Worm (Caenorhabditis elegans) whole organism, L1 larva: Measurements from ENCODE around the gene swt-1.
A peak's percentile ranks its signal among the peaks of the same experiment; 100 is the strongest.

ENCODE experiments used
- C16A3.4 ChIP-seq: fragments of 150-350 bp; optimal IDR thresholded peaks from 2 replicates; lab custom pipeline; 2014; ENCODE audit warnings: missing biosample characterization, missing genetic modification characterization
- F16B12.6 ChIP-seq: fragments of 150-350 bp; optimal IDR thresholded peaks from 2 replicates; lab custom pipeline; 2014; ENCODE audit warnings: missing biosample characterization, missing genetic modification characterization
- Y116A8C.19 ChIP-seq: sonication (generic microtip); optimal IDR thresholded peaks from 2 replicates; lab custom pipeline; 2016; ENCODE audit warnings: missing compliant biosample characterization, missing genetic modification characterization, borderline replicate concordance
- blmp-1 ChIP-seq: fragments of 150-350 bp; optimal IDR thresholded peaks from 2 replicates; lab custom pipeline; 2014; ENCODE audit warnings: missing biosample characterization, missing genetic modification characterization
- ceh-63 ChIP-seq: fragments of 200-800 bp; sonication (Bioruptor generic); optimal IDR thresholded peaks from 2 replicates; lab custom pipeline; 2018; ENCODE audit warnings: mild to moderate bottlenecking, missing genetic modification characterization, missing compliant biosample characterization
- ceh-8 ChIP-seq: fragments of 200-800 bp; sonication (Bioruptor generic); optimal IDR thresholded peaks from 2 replicates; lab custom pipeline; 2018; ENCODE audit warnings: mild to moderate bottlenecking, missing genetic modification characterization, moderate library complexity, missing compliant biosample characterization
- ceh-82 ChIP-seq, 3 experiments: fragments of 150-350 bp in 1 of 3; sonication (generic microtip) in 2 of 3; optimal IDR thresholded peaks; 2 replicates each; lab custom pipeline; 2014 to 2017; ENCODE audit warnings: missing biosample characterization in 3 of 3, missing genetic modification characterization in 3 of 3
- ces-1 ChIP-seq: fragments of 150-350 bp; optimal IDR thresholded peaks from 2 replicates; lab custom pipeline; 2014; ENCODE audit warnings: missing biosample characterization, missing genetic modification reagents, missing genetic modification characterization
- dsc-1 ChIP-seq: sonication (generic microtip); optimal IDR thresholded peaks from 2 replicates; lab custom pipeline; 2016; ENCODE audit warnings: mild to moderate bottlenecking, missing genetic modification characterization, missing compliant biosample characterization
- efl-1 ChIP-seq, 4 experiments: fragments of 150-350 bp; optimal IDR thresholded peaks in 3 of 4; peaks in 1 of 4; 1 replicate in 1 of 4; 2 replicates in 3 of 4; lab custom pipeline; 2014; ENCODE audit warnings: missing biosample characterization in 2 of 4, missing genetic modification characterization in 2 of 4, missing genetic modification reagents in 2 of 4
- egl-13 ChIP-seq: sonication (generic microtip); optimal IDR thresholded peaks from 2 replicates; lab custom pipeline; 2016; ENCODE audit warnings: missing genotype, missing genetic modification reagents, missing genetic modification characterization, missing compliant biosample characterization
- elt-2 ChIP-seq: sonication (generic microtip); optimal IDR thresholded peaks from 2 replicates; lab custom pipeline; 2016; ENCODE audit warnings: missing genetic modification characterization, mild to moderate bottlenecking, inconsistent platforms, missing compliant biosample characterization, missing genetic modification reagents
- elt-3 ChIP-seq, 6 experiments: fragments of 150-350 bp in 1 of 6; sonication (generic microtip); optimal IDR thresholded peaks; 2 replicates each; lab custom pipeline; 2017 to 2018; ENCODE audit warnings: missing biosample characterization in 6 of 6, missing genetic modification characterization in 6 of 6, inconsistent platforms in 1 of 6
- ets-5 ChIP-seq: fragments of 200-800 bp; sonication (Bioruptor generic); IDR thresholded peaks from 2 replicates; pipeline ENCODE4 v1.3.6; 2022; ENCODE audit warnings: missing genetic modification characterization, missing compliant biosample characterization
- fkh-10 ChIP-seq: sonication (generic microtip); optimal IDR thresholded peaks from 2 replicates; lab custom pipeline; 2017; ENCODE audit warnings: missing biosample characterization, missing genetic modification reagents, missing genetic modification characterization
- fkh-4 ChIP-seq: sonication (generic microtip); optimal IDR thresholded peaks from 2 replicates; lab custom pipeline; 2016; ENCODE audit warnings: missing compliant biosample characterization, missing genetic modification characterization, borderline replicate concordance
- grh-1 ChIP-seq: fragments of 200-800 bp; sonication (Bioruptor generic); IDR thresholded peaks from 2 replicates; pipeline ENCODE4 v1.3.6; 2022; ENCODE audit warnings: missing genetic modification reagents, missing genetic modification characterization, missing compliant biosample characterization
- hlh-17 ChIP-seq: fragments of 200-800 bp; sonication (Bioruptor generic); optimal IDR thresholded peaks from 2 replicates; lab custom pipeline; 2018; ENCODE audit warnings: missing genetic modification characterization, mild to moderate bottlenecking, missing compliant biosample characterization, moderate library complexity, borderline replicate concordance
- irx-1 ChIP-seq: sonication (generic microtip); optimal IDR thresholded peaks from 2 replicates; lab custom pipeline; 2016; ENCODE audit warnings: missing genetic modification characterization, missing compliant biosample characterization
- jun-1 ChIP-seq: fragments of 150-350 bp; optimal IDR thresholded peaks from 2 replicates; lab custom pipeline; 2014; ENCODE audit warnings: missing biosample characterization, missing genetic modification reagents, missing genetic modification characterization
- lir-3 ChIP-seq: sonication (generic microtip); optimal IDR thresholded peaks from 2 replicates; lab custom pipeline; 2016; ENCODE audit warnings: mild to moderate bottlenecking, missing genetic modification characterization, moderate library complexity, missing compliant biosample characterization; ENCODE audit not compliant: poor library complexity
- lsy-2 ChIP-seq, 2 experiments: fragments of 150-350 bp; optimal IDR thresholded peaks; 2 replicates each; lab custom pipeline; 2014; ENCODE audit warnings: missing biosample characterization in 2 of 2, missing genetic modification characterization in 2 of 2
- mab-9 ChIP-seq: fragments of 200-800 bp; sonication (Bioruptor generic); IDR thresholded peaks from 2 replicates; pipeline ENCODE4 v1.3.6; 2022; ENCODE audit warnings: missing genetic modification reagents, missing genetic modification characterization, missing compliant biosample characterization
- mdl-1 ChIP-seq, 2 experiments: fragments of 150-350 bp; optimal IDR thresholded peaks; 2 replicates each; lab custom pipeline; 2014 to 2017; ENCODE audit warnings: missing biosample characterization in 2 of 2, missing genetic modification characterization in 2 of 2, inconsistent platforms in 1 of 2
- mef-2 ChIP-seq: fragments of 150-350 bp; optimal IDR thresholded peaks from 2 replicates; lab custom pipeline; 2014; ENCODE audit warnings: missing biosample characterization, missing genetic modification characterization
- mep-1 ChIP-seq: fragments of 150-350 bp; optimal IDR thresholded peaks from 2 replicates; lab custom pipeline; 2014; ENCODE audit warnings: missing biosample characterization, missing genetic modification characterization
- nhr-11 ChIP-seq: fragments of 150-350 bp; optimal IDR thresholded peaks from 2 replicates; lab custom pipeline; 2014; ENCODE audit warnings: missing biosample characterization, missing genetic modification characterization
- nhr-19 ChIP-seq: fragments of 200-800 bp; sonication (Bioruptor generic); conservative IDR thresholded peaks from 2 replicates; pipeline ENCODE4 v1.3.6; 2022; ENCODE audit warnings: missing genetic modification characterization, missing compliant biosample characterization
- nhr-28 ChIP-seq: fragments of 150-350 bp; optimal IDR thresholded peaks from 2 replicates; lab custom pipeline; 2014; ENCODE audit warnings: missing biosample characterization, missing genetic modification characterization
- nhr-71 ChIP-seq: sonication (generic microtip); optimal IDR thresholded peaks from 2 replicates; lab custom pipeline; 2016; ENCODE audit warnings: mild to moderate bottlenecking, missing genetic modification characterization, moderate library complexity, missing compliant biosample characterization
- nhr-76 ChIP-seq: sonication (generic microtip); optimal IDR thresholded peaks from 2 replicates; lab custom pipeline; 2017; ENCODE audit warnings: missing biosample characterization, missing genetic modification characterization
- nhr-77 ChIP-seq: fragments of 150-350 bp; optimal IDR thresholded peaks from 2 replicates; lab custom pipeline; 2014; ENCODE audit warnings: missing biosample characterization, missing genetic modification characterization
- nhr-85 ChIP-seq: sonication (generic microtip); peaks from one replicate; lab custom pipeline; 2016; ENCODE audit warnings: missing genetic modification characterization, inconsistent platforms, missing compliant biosample characterization
- pag-3 ChIP-seq: sonication (generic microtip); optimal IDR thresholded peaks from 2 replicates; lab custom pipeline; 2017; ENCODE audit warnings: missing genetic modification characterization, mild to moderate bottlenecking, missing compliant biosample characterization, antibody characterized with exemption, borderline replicate concordance; ENCODE audit not compliant: insufficient read depth
- snu-23 ChIP-seq: sonication (generic microtip); optimal IDR thresholded peaks from 2 replicates; lab custom pipeline; 2016; ENCODE audit warnings: missing genetic modification characterization, missing compliant biosample characterization
- sup-37 ChIP-seq: fragments of 200-800 bp; sonication (Bioruptor generic); optimal IDR thresholded peaks from 2 replicates; lab custom pipeline; 2018; ENCODE audit warnings: mild to moderate bottlenecking, missing genetic modification characterization, missing compliant biosample characterization
- tbx-2 ChIP-seq: sonication (generic microtip); optimal IDR thresholded peaks from 2 replicates; lab custom pipeline; 2016; ENCODE audit warnings: missing genetic modification characterization, missing compliant biosample characterization
- unc-62 ChIP-seq: fragments of 150-350 bp; optimal IDR thresholded peaks from 2 replicates; lab custom pipeline; 2014; ENCODE audit warnings: missing biosample characterization, missing genetic modification reagents, missing genetic modification characterization
- unc-98 ChIP-seq: fragments of 200-800 bp; sonication (Bioruptor generic); IDR thresholded peaks from 2 replicates; pipeline ENCODE4 v1.3.6; 2022; ENCODE audit warnings: missing genetic modification characterization, missing compliant biosample characterization
- ztf-11 ChIP-seq, 2 experiments: sonication (generic microtip); optimal IDR thresholded peaks; 2 replicates each; lab custom pipeline; 2016 to 2017; ENCODE audit warnings: missing genetic modification characterization in 2 of 2, missing biosample characterization in 1 of 2, missing compliant biosample characterization in 1 of 2
- ztf-4 ChIP-seq: fragments of 150-350 bp; optimal IDR thresholded peaks from 2 replicates; lab custom pipeline; 2014; ENCODE audit warnings: missing biosample characterization, missing genetic modification characterization

swt-1 gene

DNA sequence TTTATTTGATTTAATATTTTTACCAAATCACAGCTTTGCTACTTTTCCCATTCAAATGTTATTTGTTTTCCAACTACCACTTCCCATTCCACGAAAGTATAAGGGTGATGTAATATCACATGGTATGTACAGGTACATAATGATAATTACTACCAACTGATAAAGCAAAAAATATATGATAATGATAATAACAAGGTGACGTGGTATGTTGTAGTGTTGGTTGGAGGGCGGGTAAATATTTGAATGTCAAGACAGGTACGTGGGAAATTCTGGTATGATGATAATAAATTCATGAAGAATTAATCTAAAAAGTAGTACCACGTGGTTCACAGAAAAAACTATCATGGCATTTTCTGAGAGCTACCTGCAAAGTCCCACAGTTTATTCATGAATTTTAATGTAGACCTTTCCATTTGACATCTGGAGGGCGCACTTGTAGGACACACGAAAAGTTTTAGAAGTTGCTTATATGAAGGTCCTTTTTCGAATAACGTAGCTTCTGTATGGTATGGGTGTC is 15.4 kb upstream of the swt-1 start (continued):
- peak; percentile 39 for TF ChIP-seq nhr-85
- TF ChIP-seq, all 84 proteins: peak for 16

DNA sequence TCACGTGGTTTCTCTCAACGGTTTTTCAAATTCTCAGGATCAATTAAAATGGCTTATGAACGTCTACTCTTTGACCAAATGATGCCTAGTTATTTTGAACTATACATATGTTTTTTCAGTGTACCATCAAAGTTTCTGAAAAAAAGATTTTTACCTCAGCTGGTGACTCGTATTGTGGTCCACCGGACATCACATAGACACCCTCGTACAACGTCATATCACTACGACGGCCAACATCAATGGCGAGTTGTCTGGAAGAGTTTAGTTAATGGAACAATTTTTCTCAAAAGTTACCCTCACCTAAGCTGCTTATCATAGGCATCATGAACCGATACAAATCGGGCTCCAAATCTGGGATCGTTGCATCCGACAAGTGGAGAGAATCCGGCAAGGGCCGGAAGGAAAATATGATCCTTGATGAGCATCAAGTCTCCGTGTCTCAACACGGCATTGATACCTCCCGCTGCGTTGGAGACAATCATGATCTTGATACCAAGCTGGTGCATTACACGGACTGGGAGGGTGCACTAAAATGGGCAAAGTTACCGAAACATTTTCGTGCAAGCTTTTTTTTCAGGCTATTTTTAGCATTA is 14.0 kb upstream of the swt-1 start:
- TF ChIP-seq nhr-76 (tag; lab: Kevin White, UChicago) (no peak), ztf-11 (tag; optimal IDR thresholded peaks at IDR 0.05; lab: Kevin White, UChicago) (no peak), lsy-2 (tag; optimal IDR thresholded peaks at IDR 0.05; lab: Kevin White, UChicago) (no peak), efl-1 (optimal IDR thresholded peaks at IDR 0.05; lab: Kevin White, UChicago) (no peak), efl-1 (GFP tag; optimal IDR thresholded peaks at IDR 0.05 in 1 of 2; lab: Kevin White, UChicago) (peak in 1 of 2 experiments; percentile 79), hlh-17 (GFP tag; lab: Kevin White, UChicago) (no peak), nhr-11 (tag; lab: Kevin White, UChicago) (no peak), egl-13 (tag; lab: Kevin White, UChicago) (no peak), elt-2 (tag; lab: Kevin White, UChicago) (peak; percentile 10), sup-37 (GFP tag; lab: Kevin White, UChicago) (no peak), nhr-85 (peak; percentile 77), nhr-71 (tag; lab: Kevin White, UChicago) (no peak), fkh-4 (tag; lab: Kevin White, UChicago) (no peak)
- TF ChIP-seq, all 84 proteins: peak for 3

DNA sequence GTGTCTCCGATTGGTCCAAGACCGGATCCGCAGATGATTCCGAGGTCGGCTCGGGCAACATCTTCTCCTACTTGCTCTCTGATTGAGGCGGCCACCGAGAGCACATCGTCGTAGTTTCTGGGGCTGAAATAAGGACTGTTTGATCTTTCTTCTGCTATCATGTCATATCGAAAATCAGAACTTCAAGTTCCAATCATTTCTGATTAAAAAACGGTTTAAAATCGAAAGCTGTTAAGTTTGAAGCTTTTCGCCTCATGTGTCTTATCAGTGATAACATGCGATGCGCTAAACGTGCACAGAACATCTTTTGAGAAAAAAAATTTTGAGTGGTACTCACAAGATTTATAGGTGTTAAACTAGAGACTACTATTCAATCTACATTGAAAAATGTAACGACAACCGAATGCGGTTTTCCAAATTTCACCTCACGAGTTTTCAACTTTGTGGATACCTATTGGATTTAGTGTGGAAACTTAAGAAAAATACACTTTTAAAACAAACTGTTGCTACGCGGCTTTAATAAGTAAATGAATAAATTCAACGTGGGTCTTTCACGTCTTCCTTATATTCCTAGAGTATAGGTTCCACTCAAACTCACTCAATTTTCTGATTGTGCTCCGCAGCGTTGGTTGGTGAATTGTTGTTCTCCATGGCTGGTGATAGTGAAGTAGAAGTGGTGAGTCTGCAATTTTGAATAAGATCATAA is 13.2 kb upstream of the swt-1 start:
- no peak for TF ChIP-seq efl-1 (optimal IDR thresholded peaks at IDR 0.05; lab: Kevin White, UChicago)
- peak in 1 of 2 experiments; percentile 93 for TF ChIP-seq efl-1 (GFP tag; optimal IDR thresholded peaks at IDR 0.05 in 1 of 2; lab: Kevin White, UChicago)
- peak; percentile 51 for TF ChIP-seq nhr-85
- TF ChIP-seq mab-9 (GFP tag; lab: Robert Waterston, UW) = no peak
- no peak for TF ChIP-seq mef-2
- TF ChIP-seq ztf-4 (tag; lab: Kevin White, UChicago) = no peak
- TF ChIP-seq, all 84 proteins: peak for 2

DNA sequence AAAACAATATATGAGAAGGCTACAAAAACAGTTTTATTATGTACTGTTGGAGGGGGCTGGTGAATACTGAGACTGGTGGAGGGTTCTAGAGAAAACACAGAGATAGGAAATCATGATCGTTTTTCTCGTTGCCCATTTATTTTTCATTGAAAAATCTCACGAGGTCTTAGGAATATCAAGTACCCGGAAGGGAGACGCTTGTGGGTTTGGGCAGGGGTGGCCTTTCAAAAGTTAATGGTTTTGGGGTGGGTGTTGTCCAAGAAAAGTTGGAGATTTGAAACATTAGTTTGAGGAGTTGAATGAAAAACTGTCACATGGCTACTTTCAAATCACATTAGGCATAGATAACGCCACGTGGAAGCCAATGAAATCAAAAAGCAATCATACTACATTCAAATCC is 12.6 kb upstream of the swt-1 start:
- TF ChIP-seq ceh-63 (GFP tag; lab: Kevin White, UChicago) (no peak), dsc-1 (tag; lab: Kevin White, UChicago) (no peak), blmp-1 (tag; lab: Kevin White, UChicago) (peak; percentile 39), irx-1 (tag; lab: Kevin White, UChicago) (no peak), ces-1 (GFP tag; lab: Kevin White, UChicago) (no peak), mdl-1 (tag; optimal IDR thresholded peaks at IDR 0.05; lab: Kevin White, UChicago) (peak in 1 of 2 experiments; percentile 61), ceh-8 (GFP tag; lab: Kevin White, UChicago) (no peak), ztf-11 (tag; optimal IDR thresholded peaks at IDR 0.05; lab: Kevin White, UChicago) (no peak), efl-1 (optimal IDR thresholded peaks at IDR 0.05; lab: Kevin White, UChicago) (no peak), efl-1 (GFP tag; optimal IDR thresholded peaks at IDR 0.05 in 1 of 2; lab: Kevin White, UChicago) (no peak), nhr-28 (tag; lab: Kevin White, UChicago) (no peak), elt-2 (tag; lab: Kevin White, UChicago) (no peak), F16B12.6 (tag; lab: Kevin White, UChicago) (no peak), unc-62 (GFP tag; lab: Kevin White, UChicago) (no peak), jun-1 (tag; lab: Kevin White, UChicago) (no peak), snu-23 (GFP tag; lab: Kevin White, UChicago) (peak; percentile 23), nhr-85 (peak; percentile 33), fkh-10 (no peak), nhr-77 (no peak), nhr-19 (no peak; the same call in 1 of the 2 replicates), C16A3.4 (tag; lab: Kevin White, UChicago) (no peak), lir-3 (tag; lab: Kevin White, UChicago) (no peak), Y116A8C.19 (tag; lab: Kevin White, UChicago) (no peak), pag-3 (tag; lab: Kevin White, UChicago) (no peak), ets-5 (GFP tag; lab: Robert Waterston, UW) (no peak), tbx-2 (tag; lab: Kevin White, UChicago) (peak; percentile 1), ceh-82 (tag; optimal IDR thresholded peaks at IDR 0.05; lab: Kevin White, UChicago) (no peak), elt-3 (tag; optimal IDR thresholded peaks at IDR 0.05; lab: Kevin White, UChicago) (peak in 2 of 6 experiments; percentile 37 to 46), unc-98 (no peak), egl-13 (tag; lab: Kevin White, UChicago) (no peak), grh-1 (GFP tag; lab: Robert Waterston, UW) (no peak), mep-1 (no peak)
